Worm (Caenorhabditis elegans) whole organism, early embryonic: Measurements from ENCODE around the gene M02B1.3.

Experiments used
- F13C5.2 ChIP-seq: sonication (generic microtip); optimal IDR thresholded peaks from 2 replicates; lab custom pipeline; 2017; ENCODE audit warnings: mild to moderate bottlenecking, missing genetic modification characterization, inconsistent platforms, missing compliant biosample characterization
- aly-1 ChIP-seq: sonication (generic microtip); optimal IDR thresholded peaks from 2 replicates; lab custom pipeline; 2016; ENCODE audit warnings: missing genetic modification characterization, missing compliant biosample characterization
- ama-1 ChIP-seq: fragments of 150-350 bp; optimal IDR thresholded peaks from 2 replicates; lab custom pipeline; 2014
- ceh-36 ChIP-seq: sonication (generic microtip); optimal IDR thresholded peaks from 2 replicates; lab custom pipeline; 2016; ENCODE audit warnings: missing genetic modification characterization, inconsistent platforms, missing compliant biosample characterization
- flt-1 ChIP-seq: fragments of 200-800 bp; sonication (Bioruptor generic); IDR thresholded peaks from 2 replicates; pipeline ENCODE4 v1.3.6; 2022; ENCODE audit warnings: missing genetic modification characterization, missing compliant biosample characterization
- hnd-1 ChIP-seq: sonication (generic microtip); optimal IDR thresholded peaks from 2 replicates; lab custom pipeline; 2016; ENCODE audit warnings: missing genetic modification characterization, missing compliant biosample characterization
- tbx-37 ChIP-seq: fragments of 200-800 bp; sonication (Bioruptor generic); conservative IDR thresholded peaks from 2 replicates; pipeline ENCODE4 v1.3.6; 2022; ENCODE audit warnings: missing genetic modification reagents, missing genetic modification characterization, missing compliant biosample characterization

DNA sequence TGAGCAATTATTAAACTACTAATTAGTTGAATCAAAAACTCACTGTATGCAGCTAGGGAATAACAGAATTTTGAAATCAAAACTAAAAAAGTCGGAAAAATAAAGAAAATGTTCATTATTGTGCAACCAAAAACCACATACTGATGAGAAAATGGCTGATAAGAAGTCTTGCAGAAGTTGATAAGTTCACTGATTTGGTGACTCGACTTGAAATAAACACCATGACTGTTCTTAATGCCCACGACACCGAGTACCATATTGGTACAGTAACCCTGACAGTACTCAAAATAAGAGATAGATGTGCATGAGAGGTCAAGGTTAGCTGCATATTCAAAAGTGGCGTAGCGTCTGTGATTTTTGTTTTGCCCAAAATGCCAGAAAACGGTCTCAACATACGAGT is 49.7 kb downstream of the M02B1.3 start:
- TF ChIP-seq ceh-36 (no peak), ama-1 (no peak), hnd-1 (tag; lab: Kevin White, UChicago) (no peak), flt-1 (no peak), F13C5.2 (tag; lab: Kevin White, UChicago) (no peak), tbx-37 (no peak), aly-1 (tag; lab: Kevin White, UChicago) (no peak)
